Fruit fly (Drosophila melanogaster): Measurements from ENCODE around the gene CG5282.

The CG5282 gene

dm6 chr3L:20452813-20453682 is 27.2 kb upstream of the CG5282 start, which contains the start of gene CG5199 (continued):
- TF ChIP-seq wdn (GFP tag; IDR thresholded peaks at IDR 0.05) (no peak), Dll (GFP tag; IDR thresholded peaks at IDR 0.05; ENCODE audit: partially characterized antibody) (peak; percentile 83), PHDP (tag; optimal IDR thresholded peaks at IDR 0.05) (peak; percentile 62), CG9797 (GFP tag; optimal IDR thresholded peaks at IDR 0.05) (peak; percentile 35), Fer2 (tag; optimal IDR thresholded peaks at IDR 0.05) (peak; percentile 29), CG12744 (GFP tag; optimal IDR thresholded peaks at IDR 0.05) (no peak), CG11247 (GFP tag; IDR thresholded peaks at IDR 0.05) (no peak), CG17186 (GFP tag; optimal IDR thresholded peaks at IDR 0.05) (peak; percentile 41), ken (GFP tag; IDR thresholded peaks at IDR 0.05) (0 out of 3 replicates have a peak, but pooled peaks have one; percentile 18), Sox100B (GFP tag; optimal IDR thresholded peaks at IDR 0.05) (peak; percentile 69), Fer1 (GFP tag; optimal IDR thresholded peaks at IDR 0.05) (peak; percentile 60), Lhr (GFP tag; optimal IDR thresholded peaks at IDR 0.05) (no peak), sd (tag; optimal IDR thresholded peaks at IDR 0.05) (no peak), CG18476 (GFP tag; optimal IDR thresholded peaks at IDR 0.05) (peak; percentile 19), tgo (GFP tag; IDR thresholded peaks at IDR 0.05) (peak; percentile 72), CG17829 (tag; optimal IDR thresholded peaks at IDR 0.05) (peak; percentile 89), CG9215 (GFP tag; IDR thresholded peaks at IDR 0.05) (peak; percentile 80), croc (GFP tag; conservative IDR thresholded peaks at IDR 0.05) (peak; percentile 57), Spps (tag; optimal IDR thresholded peaks at IDR 0.05) (peak; percentile 26), tin (GFP tag; optimal IDR thresholded peaks at IDR 0.05) (peak; percentile 79), CG4282 (GFP tag; optimal IDR thresholded peaks at IDR 0.05) (no peak), odd (GFP tag; optimal IDR thresholded peaks at IDR 0.05) (peak; percentile 48), CG10565 (GFP tag; optimal IDR thresholded peaks at IDR 0.05) (no peak), D19B (GFP tag; optimal IDR thresholded peaks at IDR 0.05) (peak; percentile 89), CG6175 (GFP tag; IDR thresholded peaks at IDR 0.05) (0 out of 3 replicates have a peak, but pooled peaks have one; percentile 51), Hr78 (GFP tag; optimal IDR thresholded peaks at IDR 0.05) (no peak), Blimp-1 (GFP tag; optimal IDR thresholded peaks at IDR 0.05) (peak; percentile 61), ERR (GFP tag; optimal IDR thresholded peaks at IDR 0.05) (no peak), ham (GFP tag; IDR thresholded peaks at IDR 0.05) (no peak), CG4820 (GFP tag; optimal IDR thresholded peaks at IDR 0.05) (peak; percentile 67), Dek (tag; optimal IDR thresholded peaks at IDR 0.05) (peak; percentile 59), jing (GFP tag; optimal IDR thresholded peaks at IDR 0.05) (no peak), CG14441 (GFP tag; IDR thresholded peaks at IDR 0.05) (peak; percentile 68), CG12942 (GFP tag; optimal IDR thresholded peaks at IDR 0.05) (peak; percentile 50), cwo (GFP tag; optimal IDR thresholded peaks at IDR 0.05) (peak; percentile 41), ATbp (GFP tag; optimal IDR thresholded peaks at IDR 0.05) (no peak), CG10209 (GFP tag; optimal IDR thresholded peaks at IDR 0.05) (peak; percentile 74), p53 (GFP tag; optimal IDR thresholded peaks at IDR 0.05) (no peak), CG18262 (tag; optimal IDR thresholded peaks at IDR 0.05) (peak; percentile 87), CG8290 (GFP tag; optimal IDR thresholded peaks at IDR 0.05) (peak; percentile 30), CG8290 (tag; optimal IDR thresholded peaks at IDR 0.05) (no peak), CG7745 (tag; optimal IDR thresholded peaks at IDR 0.05) (no peak), Atf-2 (GFP tag; optimal IDR thresholded peaks at IDR 0.05) (no peak), Poxn (GFP tag; IDR thresholded peaks at IDR 0.05) (no peak), Mrtf (GFP tag; IDR thresholded peaks at IDR 0.05) (peak; percentile 68; the same call in 2 of the 3 replicates), CG10959 (GFP tag; IDR thresholded peaks at IDR 0.05) (no peak), CG13894 (tag; optimal IDR thresholded peaks at IDR 0.05) (no peak), CG4360 (GFP tag; IDR thresholded peaks at IDR 0.05) (no peak), Dip2 (GFP tag; IDR thresholded peaks at IDR 0.05) (no peak)

All from whole organism, embryonic.